Fruit fly (Drosophila melanogaster): Measurements from ENCODE around the gene Iml1.

The Iml1 gene

dm6 chr3L:1478998-1479680 lies 54.7 kb downstream of the Iml1 start (continued):
- TF ChIP-seq Hsf (GFP tag; optimal IDR thresholded peaks at IDR 0.05): peak; percentile 70
- no peak for TF ChIP-seq Asciz (GFP tag; optimal IDR thresholded peaks at IDR 0.05)
- peak; percentile 95 for TF ChIP-seq CG8765 (GFP tag; IDR thresholded peaks at IDR 0.05)
- peak; percentile 77 for TF ChIP-seq ci (GFP tag; IDR thresholded peaks at IDR 0.05)
- TF ChIP-seq CG12391 (tag; optimal IDR thresholded peaks at IDR 0.05): peak; percentile 70
- TF ChIP-seq pfk (GFP tag; optimal IDR thresholded peaks at IDR 0.05): no peak
- TF ChIP-seq stc (GFP tag; IDR thresholded peaks at IDR 0.05): peak; percentile 47; the same call in 1 of the 2 replicates
- no peak for TF ChIP-seq CG16779 (GFP tag; IDR thresholded peaks at IDR 0.05)
- no peak for TF ChIP-seq sc (optimal IDR thresholded peaks at IDR 0.05)
- TF ChIP-seq sc (GFP tag; optimal IDR thresholded peaks at IDR 0.05): peak; percentile 47
- peak; percentile 53 for TF ChIP-seq tup (GFP tag; optimal IDR thresholded peaks at IDR 0.05)
- TF ChIP-seq CG3407 (GFP tag; optimal IDR thresholded peaks at IDR 0.05): peak; percentile 25
- TF ChIP-seq CG2875 (GFP tag; optimal IDR thresholded peaks at IDR 0.05): peak; percentile 28
- peak; percentile 56 for TF ChIP-seq pnt (GFP tag; optimal IDR thresholded peaks at IDR 0.05)
- peak; percentile 27 for TF ChIP-seq CG17385 (GFP tag; optimal IDR thresholded peaks at IDR 0.05)
- peak; percentile 46 for TF ChIP-seq HLH3B (GFP tag; IDR thresholded peaks at IDR 0.05)
- TF ChIP-seq hkb (optimal IDR thresholded peaks at IDR 0.05): no peak
- TF ChIP-seq hkb (GFP tag; IDR thresholded peaks at IDR 0.05): peak; percentile 76
- peak; percentile 46; the same call in 1 of the 2 replicates for TF ChIP-seq CG32772 (GFP tag; IDR thresholded peaks at IDR 0.05)
- TF ChIP-seq cas (GFP tag; IDR thresholded peaks at IDR 0.05): no peak
- TF ChIP-seq ken (GFP tag; IDR thresholded peaks at IDR 0.05): peak; percentile 60; the same call in 1 of the 3 replicates
- peak; percentile 82 for TF ChIP-seq CG16815 (GFP tag; optimal IDR thresholded peaks at IDR 0.05)
- peak; percentile 36; the same call in 1 of the 3 replicates for TF ChIP-seq z (GFP tag; IDR thresholded peaks at IDR 0.05)
- no peak for TF ChIP-seq CG9215 (GFP tag; IDR thresholded peaks at IDR 0.05)
- TF ChIP-seq CG6254 (GFP tag; optimal IDR thresholded peaks at IDR 0.05): peak; percentile 54
- peak; percentile 21 for TF ChIP-seq Antp (GFP tag; optimal IDR thresholded peaks at IDR 0.05)
- peak; percentile 49 for TF ChIP-seq bcd (GFP tag; optimal IDR thresholded peaks at IDR 0.05)
- TF ChIP-seq chn (GFP tag; optimal IDR thresholded peaks at IDR 0.05): peak; percentile 72
- peak; percentile 51 for TF ChIP-seq dati (GFP tag; IDR thresholded peaks at IDR 0.05)
- TF ChIP-seq CG4854 (GFP tag; optimal IDR thresholded peaks at IDR 0.05): no peak
- TF ChIP-seq nerfin-2 (GFP tag; IDR thresholded peaks at IDR 0.05; ENCODE audit: partially characterized antibody): no peak
- TF ChIP-seq Xrp1 (GFP tag; IDR thresholded peaks at IDR 0.05): peak; percentile 94
- TF ChIP-seq Mes4 (GFP tag; optimal IDR thresholded peaks at IDR 0.05): peak; percentile 63
- TF ChIP-seq NFAT (GFP tag; IDR thresholded peaks at IDR 0.05): no peak
- TF ChIP-seq ara (GFP tag; IDR thresholded peaks at IDR 0.05): peak; percentile 92
- no peak for TF ChIP-seq Dip2 (GFP tag; IDR thresholded peaks at IDR 0.05)
- TF ChIP-seq CG15514 (GFP tag; optimal IDR thresholded peaks at IDR 0.05): no peak
- no peak for TF ChIP-seq ERR (GFP tag; optimal IDR thresholded peaks at IDR 0.05)
- TF ChIP-seq CG34422 (GFP tag; IDR thresholded peaks at IDR 0.05): peak; percentile 82
- TF ChIP-seq ab (GFP tag; optimal IDR thresholded peaks at IDR 0.05): peak; percentile 14
- TF ChIP-seq fd102C (GFP tag; optimal IDR thresholded peaks at IDR 0.05): peak; percentile 97
- TF ChIP-seq H2.0 (GFP tag; IDR thresholded peaks at IDR 0.05): peak; percentile 76
- peak; percentile 95 for TF ChIP-seq zfh1 (GFP tag; IDR thresholded peaks at IDR 0.05)
- TF ChIP-seq CG10565 (GFP tag; optimal IDR thresholded peaks at IDR 0.05): no peak
- peak; percentile 77 for TF ChIP-seq CG6689 (GFP tag; IDR thresholded peaks at IDR 0.05)
- TF ChIP-seq zen2 (GFP tag; IDR thresholded peaks at IDR 0.05; ENCODE audit: partially characterized antibody): no peak
- no peak for TF ChIP-seq sd (tag; optimal IDR thresholded peaks at IDR 0.05)
- TF ChIP-seq CG8944 (GFP tag; optimal IDR thresholded peaks at IDR 0.05): peak; percentile 49
- peak; percentile 67 for TF ChIP-seq Ssrp (tag; optimal IDR thresholded peaks at IDR 0.05)
- peak; percentile 4 for TF ChIP-seq btn (GFP tag; optimal IDR thresholded peaks at IDR 0.05)
- TF ChIP-seq trem (tag; optimal IDR thresholded peaks at IDR 0.05): peak; percentile 58

Data from whole organism, embryonic.